Fruit fly (Drosophila melanogaster) whole organism, adult: ENCODE measurements around the gene Aldh.

Experiments
- CG5204 ChIP-seq: fragments of 200-800 bp; sonication (Bioruptor generic); optimal IDR thresholded peaks from 2 replicates; lab custom pipeline; 2016; ENCODE audit warnings: missing biosample characterization, missing genetic modification characterization

The Aldh gene

DNA sequence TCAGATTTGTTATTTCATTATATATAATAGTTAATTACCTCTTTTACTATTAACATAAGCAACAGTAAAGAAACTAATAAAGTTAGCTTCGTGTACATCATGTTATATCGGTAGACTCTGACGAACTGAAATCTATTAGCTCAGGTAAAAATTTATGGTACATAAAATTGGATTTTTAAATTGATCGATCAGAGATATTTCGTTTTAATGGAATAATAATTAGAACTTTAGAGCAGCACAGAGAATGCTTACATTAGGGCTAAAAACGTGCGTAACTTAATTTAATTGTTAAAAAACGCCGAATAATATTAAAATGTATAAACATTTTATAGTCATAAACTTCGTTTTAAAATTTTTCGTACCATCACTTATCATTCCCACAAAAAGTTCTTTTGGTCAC is 53.5 kb downstream of the Aldh start, which contains the start of gene CG33723:
TSS of gene CG33723 (minus strand) at position 101 of the 400 bp plus-strand sequence.
- TF ChIP-seq CG5204: no peak
